Worm (Caenorhabditis elegans): ENCODE results near the gene dve-1.

The dve-1 gene

ce11 chrX:425535-425934 is 8.1 kb downstream of the dve-1 start, which contains the start of gene ZK1193.2:
Gene ZK1193.2, minus strand, starts transcription at chrX:425635.
- no peak for TF ChIP-seq him-1 (tag; optimal IDR thresholded peaks at IDR 0.05)
- no peak for TF ChIP-seq W03F9.2 (tag; optimal IDR thresholded peaks at IDR 0.05)
- TF ChIP-seq dao-5 (tag; optimal IDR thresholded peaks at IDR 0.05) = no peak

ce11 chrX:423757-424156 is 9.9 kb downstream of the dve-1 start:
- TF ChIP-seq W03F9.2 (tag; optimal IDR thresholded peaks at IDR 0.05) (no peak), him-1 (tag; optimal IDR thresholded peaks at IDR 0.05) (no peak), dao-5 (tag; optimal IDR thresholded peaks at IDR 0.05) (no peak)

ce11 chrX:421785-422657 is 11.6 kb downstream of the dve-1 start:
- TF ChIP-seq him-1 (tag; optimal IDR thresholded peaks at IDR 0.05) (no peak), dao-5 (tag; optimal IDR thresholded peaks at IDR 0.05) (no peak), W03F9.2 (tag; optimal IDR thresholded peaks at IDR 0.05) (no peak)

- TF ChIP-seq dao-5 (tag; optimal IDR thresholded peaks at IDR 0.05) = no peak
- TF ChIP-seq him-1 (tag; optimal IDR thresholded peaks at IDR 0.05) = no peak
- TF ChIP-seq W03F9.2 (tag; optimal IDR thresholded peaks at IDR 0.05) = no peak
These were observed 12.2 kb downstream of the dve-1 start, which contains the start of gene col-19 for ce11 chrX:421407-421784. Gene col-19, plus strand, starts transcription at chrX:421707.

- TF ChIP-seq dao-5 (tag; optimal IDR thresholded peaks at IDR 0.05) = peak; percentile 79
- TF ChIP-seq him-1 (tag; optimal IDR thresholded peaks at IDR 0.05) = peak; percentile 92
- TF ChIP-seq W03F9.2 (tag; optimal IDR thresholded peaks at IDR 0.05) = peak; percentile 68
These were observed 23.5 kb downstream of the dve-1 start for ce11 chrX:410073-410572.

ce11 chrX:404597-404996 is 29.0 kb downstream of the dve-1 start, which contains the start of gene R04A9.1:
Gene R04A9.1, plus strand, starts transcription at chrX:404897.
- TF ChIP-seq dao-5 (tag; optimal IDR thresholded peaks at IDR 0.05) = no peak
- TF ChIP-seq him-1 (tag; optimal IDR thresholded peaks at IDR 0.05) = no peak
- TF ChIP-seq W03F9.2 (tag; optimal IDR thresholded peaks at IDR 0.05) = no peak

ce11 chrX:402951-403350 is 30.7 kb downstream of the dve-1 start:
- TF ChIP-seq him-1 (tag; optimal IDR thresholded peaks at IDR 0.05) (no peak), dao-5 (tag; optimal IDR thresholded peaks at IDR 0.05) (no peak), W03F9.2 (tag; optimal IDR thresholded peaks at IDR 0.05) (no peak)

ce11 chrX:399535-399934 is 34.1 kb downstream of the dve-1 start:
- TF ChIP-seq W03F9.2 (tag; optimal IDR thresholded peaks at IDR 0.05) (no peak), him-1 (tag; optimal IDR thresholded peaks at IDR 0.05) (no peak), dao-5 (tag; optimal IDR thresholded peaks at IDR 0.05) (no peak)

- TF ChIP-seq dao-5 (tag; optimal IDR thresholded peaks at IDR 0.05) (no peak), him-1 (tag; optimal IDR thresholded peaks at IDR 0.05) (no peak), W03F9.2 (tag; optimal IDR thresholded peaks at IDR 0.05) (no peak)
These were observed 36.4 kb downstream of the dve-1 start, which contains the start of gene R04A9.6 for ce11 chrX:397259-397658. Gene R04A9.6, plus strand, starts transcription at chrX:397559.

- TF ChIP-seq him-1 (tag; optimal IDR thresholded peaks at IDR 0.05) (no peak), dao-5 (tag; optimal IDR thresholded peaks at IDR 0.05) (no peak), W03F9.2 (tag; optimal IDR thresholded peaks at IDR 0.05) (no peak)
These were observed 38.9 kb downstream of the dve-1 start, which contains the start of gene R04A9.7 for ce11 chrX:394709-395108. Gene R04A9.7, minus strand, starts transcription at chrX:394892.

- no peak for TF ChIP-seq W03F9.2 (tag; optimal IDR thresholded peaks at IDR 0.05)
- no peak for TF ChIP-seq dao-5 (tag; optimal IDR thresholded peaks at IDR 0.05)
- no peak for TF ChIP-seq him-1 (tag; optimal IDR thresholded peaks at IDR 0.05)
These were observed 43.1 kb downstream of the dve-1 start, which contains the start of gene R04A9.9 for ce11 chrX:390469-390868. Gene R04A9.9, minus strand, starts transcription at chrX:390569.

- TF ChIP-seq him-1 (tag; optimal IDR thresholded peaks at IDR 0.05) (no peak), dao-5 (tag; optimal IDR thresholded peaks at IDR 0.05) (no peak), W03F9.2 (tag; optimal IDR thresholded peaks at IDR 0.05) (no peak)
These were observed 44.0 kb downstream of the dve-1 start for ce11 chrX:389566-389965.

ce11 chrX:388728-389127 is 44.9 kb downstream of the dve-1 start, which contains the start of gene ceh-93:
Gene ceh-93, minus strand, starts transcription at chrX:388797.
- no peak for TF ChIP-seq him-1 (tag; optimal IDR thresholded peaks at IDR 0.05)
- TF ChIP-seq dao-5 (tag; optimal IDR thresholded peaks at IDR 0.05) = no peak
- TF ChIP-seq W03F9.2 (tag; optimal IDR thresholded peaks at IDR 0.05) = no peak

- no peak for TF ChIP-seq dao-5 (tag; optimal IDR thresholded peaks at IDR 0.05)
- TF ChIP-seq W03F9.2 (tag; optimal IDR thresholded peaks at IDR 0.05) = no peak
- no peak for TF ChIP-seq him-1 (tag; optimal IDR thresholded peaks at IDR 0.05)
These were observed 50.9 kb downstream of the dve-1 start, which contains the start of gene ife-2 for ce11 chrX:382692-383091. Gene ife-2, minus strand, starts transcription at chrX:382709.

All from whole organism, L4/young adult.